Worm (Caenorhabditis elegans): Measurements from ENCODE around the gene nhr-106.

Gene nhr-106

ce11 chrV:459464-459863 lies 30.0 kb upstream of the nhr-106 start, which contains the start of gene nhr-203:
Gene nhr-203 (plus strand): TSS chrV:459795.
- TF ChIP-seq ztf-29 (GFP tag; IDR thresholded peaks at IDR 0.05) (no peak), flt-1 (GFP tag; IDR thresholded peaks at IDR 0.05) (no peak), ref-1 (GFP tag; conservative IDR thresholded peaks at IDR 0.05) (no peak), T22C8.4 (GFP tag; IDR thresholded peaks at IDR 0.05) (no peak), cog-1 (tag; optimal IDR thresholded peaks at IDR 0.05) (no peak), klf-2 (GFP tag; conservative IDR thresholded peaks at IDR 0.05) (no peak), ztf-23 (GFP tag; IDR thresholded peaks at IDR 0.05) (no peak), tab-1 (GFP tag; IDR thresholded peaks at IDR 0.05) (no peak), med-1 (GFP tag; optimal IDR thresholded peaks at IDR 0.05; ENCODE audit: insufficient read depth) (no peak)

ce11 chrV:462263-462662 lies 27.2 kb upstream of the nhr-106 start, which contains the start of gene nhr-202:
Gene nhr-202 (plus strand): TSS chrV:462588.
- TF ChIP-seq T22C8.4 (GFP tag; IDR thresholded peaks at IDR 0.05) = no peak
- no peak for TF ChIP-seq cog-1 (tag; optimal IDR thresholded peaks at IDR 0.05)
- TF ChIP-seq ztf-23 (GFP tag; IDR thresholded peaks at IDR 0.05) = no peak
- TF ChIP-seq flt-1 (GFP tag; IDR thresholded peaks at IDR 0.05) = no peak
- no peak for TF ChIP-seq ztf-29 (GFP tag; IDR thresholded peaks at IDR 0.05)
- TF ChIP-seq tab-1 (GFP tag; IDR thresholded peaks at IDR 0.05) = no peak
- TF ChIP-seq med-1 (GFP tag; optimal IDR thresholded peaks at IDR 0.05; ENCODE audit: insufficient read depth) = no peak

- no peak for TF ChIP-seq T22C8.4 (GFP tag; IDR thresholded peaks at IDR 0.05)
- no peak for TF ChIP-seq tab-1 (GFP tag; IDR thresholded peaks at IDR 0.05)
- TF ChIP-seq klf-2 (GFP tag; conservative IDR thresholded peaks at IDR 0.05) = no peak
Observed at ce11 chrV:464800-465199, 24.6 kb upstream of the nhr-106 start, which contains the start of gene nhr-201. Gene nhr-201 (plus strand): TSS chrV:464828.

ce11 chrV:465355-465754 lies 24.1 kb upstream of the nhr-106 start:
- TF ChIP-seq tab-1 (GFP tag; IDR thresholded peaks at IDR 0.05) (no peak), cog-1 (tag; optimal IDR thresholded peaks at IDR 0.05) (no peak), med-1 (GFP tag; optimal IDR thresholded peaks at IDR 0.05; ENCODE audit: insufficient read depth) (no peak), ztf-29 (GFP tag; IDR thresholded peaks at IDR 0.05) (no peak), T22C8.4 (GFP tag; IDR thresholded peaks at IDR 0.05) (no peak)

- TF ChIP-seq ref-1 (GFP tag; conservative IDR thresholded peaks at IDR 0.05) = no peak
- TF ChIP-seq ztf-23 (GFP tag; IDR thresholded peaks at IDR 0.05) = no peak
Observed at ce11 chrV:467507-467906, 21.9 kb upstream of the nhr-106 start.

- TF ChIP-seq tab-1 (GFP tag; IDR thresholded peaks at IDR 0.05) (no peak), ztf-23 (GFP tag; IDR thresholded peaks at IDR 0.05) (no peak), flt-1 (GFP tag; IDR thresholded peaks at IDR 0.05) (no peak), med-1 (GFP tag; optimal IDR thresholded peaks at IDR 0.05; ENCODE audit: insufficient read depth) (no peak), klf-2 (GFP tag; conservative IDR thresholded peaks at IDR 0.05) (no peak), T22C8.4 (GFP tag; IDR thresholded peaks at IDR 0.05) (no peak), ztf-29 (GFP tag; IDR thresholded peaks at IDR 0.05) (no peak), ref-1 (GFP tag; conservative IDR thresholded peaks at IDR 0.05) (no peak), cog-1 (tag; optimal IDR thresholded peaks at IDR 0.05) (no peak)
Observed at ce11 chrV:468460-468859, 21.0 kb upstream of the nhr-106 start, which contains the start of gene srbc-57. Gene srbc-57 (minus strand): TSS chrV:468560.

- TF ChIP-seq cog-1 (tag; optimal IDR thresholded peaks at IDR 0.05) = no peak
- no peak for TF ChIP-seq tab-1 (GFP tag; IDR thresholded peaks at IDR 0.05)
- no peak for TF ChIP-seq ztf-29 (GFP tag; IDR thresholded peaks at IDR 0.05)
- no peak for TF ChIP-seq T22C8.4 (GFP tag; IDR thresholded peaks at IDR 0.05)
- no peak for TF ChIP-seq med-1 (GFP tag; optimal IDR thresholded peaks at IDR 0.05; ENCODE audit: insufficient read depth)
- TF ChIP-seq ztf-23 (GFP tag; IDR thresholded peaks at IDR 0.05) = no peak
- no peak for TF ChIP-seq ref-1 (GFP tag; conservative IDR thresholded peaks at IDR 0.05)
Observed at ce11 chrV:472589-472988, 16.8 kb upstream of the nhr-106 start, which contains the start of gene srt-31. Gene srt-31 (plus strand): TSS chrV:472889.

- no peak for TF ChIP-seq tab-1 (GFP tag; IDR thresholded peaks at IDR 0.05)
- no peak for TF ChIP-seq cog-1 (tag; optimal IDR thresholded peaks at IDR 0.05)
- no peak for TF ChIP-seq T22C8.4 (GFP tag; IDR thresholded peaks at IDR 0.05)
- no peak for TF ChIP-seq med-1 (GFP tag; optimal IDR thresholded peaks at IDR 0.05; ENCODE audit: insufficient read depth)
- TF ChIP-seq ztf-29 (GFP tag; IDR thresholded peaks at IDR 0.05) = no peak
- TF ChIP-seq ztf-23 (GFP tag; IDR thresholded peaks at IDR 0.05) = no peak
- TF ChIP-seq flt-1 (GFP tag; IDR thresholded peaks at IDR 0.05) = no peak
- TF ChIP-seq ref-1 (GFP tag; conservative IDR thresholded peaks at IDR 0.05) = no peak
- no peak for TF ChIP-seq klf-2 (GFP tag; conservative IDR thresholded peaks at IDR 0.05)
Observed at ce11 chrV:474516-474915, 14.9 kb upstream of the nhr-106 start, which contains the start of gene nhr-99. Gene nhr-99 (plus strand): TSS chrV:474778.

- TF ChIP-seq med-1 (GFP tag; optimal IDR thresholded peaks at IDR 0.05; ENCODE audit: insufficient read depth) (no peak), klf-2 (GFP tag; conservative IDR thresholded peaks at IDR 0.05) (no peak), ztf-29 (GFP tag; IDR thresholded peaks at IDR 0.05) (no peak), tab-1 (GFP tag; IDR thresholded peaks at IDR 0.05) (no peak), ref-1 (GFP tag; conservative IDR thresholded peaks at IDR 0.05) (no peak), cog-1 (tag; optimal IDR thresholded peaks at IDR 0.05) (no peak), T22C8.4 (GFP tag; IDR thresholded peaks at IDR 0.05) (no peak), flt-1 (GFP tag; IDR thresholded peaks at IDR 0.05) (no peak), ztf-23 (GFP tag; IDR thresholded peaks at IDR 0.05) (no peak)
Observed at ce11 chrV:477664-478212, 11.7 kb upstream of the nhr-106 start, which contains the start of gene nhr-55. Gene nhr-55 (plus strand): TSS chrV:478162.

ce11 chrV:479046-479445 lies 10.4 kb upstream of the nhr-106 start:
- no peak for TF ChIP-seq cog-1 (tag; optimal IDR thresholded peaks at IDR 0.05)
- TF ChIP-seq tab-1 (GFP tag; IDR thresholded peaks at IDR 0.05) = no peak
- TF ChIP-seq flt-1 (GFP tag; IDR thresholded peaks at IDR 0.05) = no peak
- TF ChIP-seq klf-2 (GFP tag; conservative IDR thresholded peaks at IDR 0.05) = no peak
- no peak for TF ChIP-seq med-1 (GFP tag; optimal IDR thresholded peaks at IDR 0.05; ENCODE audit: insufficient read depth)
- no peak for TF ChIP-seq ref-1 (GFP tag; conservative IDR thresholded peaks at IDR 0.05)
- TF ChIP-seq ztf-29 (GFP tag; IDR thresholded peaks at IDR 0.05) = no peak
- TF ChIP-seq ztf-23 (GFP tag; IDR thresholded peaks at IDR 0.05) = no peak
- TF ChIP-seq T22C8.4 (GFP tag; IDR thresholded peaks at IDR 0.05) = no peak

All from whole organism, midembryonic.